Worm (Caenorhabditis elegans) whole organism, late embryonic: ENCODE results near the gene K09D9.3.

ENCODE experiments used
- C08G9.2 ChIP-seq: sonication (generic microtip); optimal IDR thresholded peaks from 2 replicates; lab custom pipeline; 2016; ENCODE audit warnings: mild to moderate bottlenecking, missing genetic modification characterization, moderate library complexity, missing compliant biosample characterization
- F13H6.1 ChIP-seq: sonication (generic microtip); optimal IDR thresholded peaks from 2 replicates; lab custom pipeline; 2016; ENCODE audit warnings: missing genetic modification characterization, missing compliant biosample characterization
- T23F11.4 ChIP-seq: fragments of 200-800 bp; sonication (Bioruptor generic); optimal IDR thresholded peaks from 2 replicates; lab custom pipeline; 2018; ENCODE audit warnings: mild to moderate bottlenecking, missing genetic modification characterization, missing compliant biosample characterization
- Y22D7AL.16 ChIP-seq: sonication (generic microtip); optimal IDR thresholded peaks from 2 replicates; lab custom pipeline; 2016; ENCODE audit warnings: missing genetic modification characterization, missing compliant biosample characterization
- ama-1 ChIP-seq: fragments of 150-350 bp; optimal IDR thresholded peaks from 2 replicates; lab custom pipeline; 2014
- ceh-14 ChIP-seq: sonication (generic microtip); optimal IDR thresholded peaks from 2 replicates; lab custom pipeline; 2016; ENCODE audit warnings: missing genotype, missing genetic modification characterization, missing compliant biosample characterization
- ceh-18 ChIP-seq: sonication (generic microtip); optimal IDR thresholded peaks from 2 replicates; lab custom pipeline; 2016; ENCODE audit warnings: missing genetic modification characterization, missing compliant biosample characterization
- ceh-19 ChIP-seq: fragments of 200-800 bp; sonication (Bioruptor generic); optimal IDR thresholded peaks from 2 replicates; lab custom pipeline; 2018; ENCODE audit warnings: mild to moderate bottlenecking, missing genetic modification characterization, missing compliant biosample characterization
- ceh-30 ChIP-seq: fragments of 150-350 bp; optimal IDR thresholded peaks from 2 replicates; lab custom pipeline; 2014; ENCODE audit warnings: missing biosample characterization, missing genetic modification characterization
- ceh-48 ChIP-seq: sonication (generic microtip); optimal IDR thresholded peaks from 2 replicates; lab custom pipeline; 2016; ENCODE audit warnings: missing genetic modification characterization, inconsistent platforms, missing compliant biosample characterization
- ceh-9 ChIP-seq: sonication (generic microtip); optimal IDR thresholded peaks from 2 replicates; lab custom pipeline; 2016; ENCODE audit warnings: mild to moderate bottlenecking, missing genetic modification characterization, inconsistent platforms, missing compliant biosample characterization
- dmd-4 ChIP-seq: sonication (generic microtip); optimal IDR thresholded peaks from 2 replicates; lab custom pipeline; 2016; ENCODE audit warnings: borderline replicate concordance, missing genetic modification characterization, missing compliant biosample characterization
- dve-1 ChIP-seq: sonication (generic microtip); optimal IDR thresholded peaks from 2 replicates; lab custom pipeline; 2017; ENCODE audit warnings: antibody characterized with exemption, mild to moderate bottlenecking, missing genetic modification characterization, missing compliant biosample characterization
- elt-2 ChIP-seq: sonication (generic microtip); optimal IDR thresholded peaks from 2 replicates; lab custom pipeline; 2016; ENCODE audit warnings: missing genetic modification reagents, missing genetic modification characterization, missing compliant biosample characterization
- eyg-1 ChIP-seq: sonication (generic microtip); optimal IDR thresholded peaks from 2 replicates; lab custom pipeline; 2016; ENCODE audit warnings: missing genotype, missing genetic modification characterization, missing compliant biosample characterization
- fax-1 ChIP-seq: sonication (generic microtip); optimal IDR thresholded peaks from 2 replicates; lab custom pipeline; 2016; ENCODE audit warnings: missing genotype, missing genetic modification characterization, missing compliant biosample characterization
- fkh-6 ChIP-seq: sonication (generic microtip); optimal IDR thresholded peaks from 2 replicates; lab custom pipeline; 2016; ENCODE audit warnings: missing genetic modification characterization, missing compliant biosample characterization
- hlh-30 ChIP-seq: sonication (generic microtip); optimal IDR thresholded peaks from 2 replicates; lab custom pipeline; 2017; ENCODE audit warnings: antibody characterized with exemption, missing genetic modification characterization, missing compliant biosample characterization; ENCODE audit not compliant: insufficient read depth
- hlh-6 ChIP-seq: sonication (generic microtip); optimal IDR thresholded peaks from 2 replicates; lab custom pipeline; 2016; ENCODE audit warnings: missing genotype, missing genetic modification characterization, missing compliant biosample characterization
- hlh-8 ChIP-seq: sonication (generic microtip); optimal IDR thresholded peaks from 2 replicates; lab custom pipeline; 2016; ENCODE audit warnings: missing genotype, missing genetic modification characterization, missing compliant biosample characterization
- lin-11 ChIP-seq: fragments of 200-800 bp; sonication (Bioruptor generic); optimal IDR thresholded peaks from 2 replicates; lab custom pipeline; 2018; ENCODE audit warnings: mild to moderate bottlenecking, missing genetic modification characterization, missing compliant biosample characterization
- madf-2 ChIP-seq: sonication (generic microtip); optimal IDR thresholded peaks from 2 replicates; lab custom pipeline; 2017; ENCODE audit warnings: missing genetic modification characterization, missing compliant biosample characterization
- mec-3 ChIP-seq: sonication (generic microtip); optimal IDR thresholded peaks from 2 replicates; lab custom pipeline; 2016; ENCODE audit warnings: borderline replicate concordance, missing genetic modification characterization, missing compliant biosample characterization
- nfya-1 ChIP-seq: sonication (generic microtip); optimal IDR thresholded peaks from 2 replicates; lab custom pipeline; 2017; ENCODE audit warnings: missing genetic modification characterization, mild to moderate bottlenecking, missing compliant biosample characterization, antibody characterized with exemption, moderate library complexity
- nhr-11 ChIP-seq: fragments of 150-350 bp; optimal IDR thresholded peaks from 2 replicates; lab custom pipeline; 2014; ENCODE audit warnings: missing biosample characterization, missing genetic modification characterization
- nhr-232 ChIP-seq: sonication (generic microtip); optimal IDR thresholded peaks from 2 replicates; lab custom pipeline; 2016; ENCODE audit warnings: missing genetic modification characterization, missing compliant biosample characterization
- npax-4 ChIP-seq: sonication (generic microtip); optimal IDR thresholded peaks from 2 replicates; lab custom pipeline; 2016; ENCODE audit warnings: missing genetic modification characterization, missing compliant biosample characterization
- odd-2 ChIP-seq: sonication (generic microtip); optimal IDR thresholded peaks from 2 replicates; lab custom pipeline; 2017; ENCODE audit warnings: antibody characterized with exemption, mild to moderate bottlenecking, missing genetic modification characterization, missing compliant biosample characterization
- pag-3 ChIP-seq: sonication (generic microtip); optimal IDR thresholded peaks from 2 replicates; lab custom pipeline; 2016; ENCODE audit warnings: missing compliant biosample characterization, missing genetic modification characterization, borderline replicate concordance
- pha-2 ChIP-seq: sonication (generic microtip); optimal IDR thresholded peaks from 2 replicates; lab custom pipeline; 2017; ENCODE audit warnings: mild to moderate bottlenecking, missing genetic modification characterization, missing compliant biosample characterization
- pha-4 ChIP-seq: fragments of 150-350 bp; optimal IDR thresholded peaks from 2 replicates; lab custom pipeline; 2018; ENCODE audit warnings: missing biosample characterization, missing genetic modification reagents, missing genetic modification characterization
- pqm-1 ChIP-seq: sonication (generic microtip); optimal IDR thresholded peaks from 2 replicates; lab custom pipeline; 2016; ENCODE audit warnings: missing genetic modification characterization, missing compliant biosample characterization
- ref-2 ChIP-seq: sonication (generic microtip); optimal IDR thresholded peaks from 2 replicates; lab custom pipeline; 2016; ENCODE audit warnings: missing genetic modification characterization, missing compliant biosample characterization
- rnt-1 ChIP-seq: sonication (generic microtip); optimal IDR thresholded peaks from 2 replicates; lab custom pipeline; 2016; ENCODE audit warnings: missing genetic modification characterization, missing compliant biosample characterization
- sdc-2 ChIP-seq: sonication (generic microtip); optimal IDR thresholded peaks from 2 replicates; lab custom pipeline; 2016; ENCODE audit warnings: missing genotype, missing genetic modification characterization, missing compliant biosample characterization
- ttx-3 ChIP-seq: sonication (generic microtip); optimal IDR thresholded peaks from 2 replicates; lab custom pipeline; 2016; ENCODE audit warnings: missing genetic modification reagents, missing genetic modification characterization, missing compliant biosample characterization
- unc-55 ChIP-seq: sonication (generic microtip); optimal IDR thresholded peaks from 2 replicates; lab custom pipeline; 2017; ENCODE audit warnings: missing biosample characterization, missing genetic modification reagents, missing genetic modification characterization
- zip-5 ChIP-seq: sonication (generic microtip); optimal IDR thresholded peaks from 2 replicates; lab custom pipeline; 2016; ENCODE audit warnings: missing genetic modification characterization, missing compliant biosample characterization

K09D9.3 gene

DNA sequence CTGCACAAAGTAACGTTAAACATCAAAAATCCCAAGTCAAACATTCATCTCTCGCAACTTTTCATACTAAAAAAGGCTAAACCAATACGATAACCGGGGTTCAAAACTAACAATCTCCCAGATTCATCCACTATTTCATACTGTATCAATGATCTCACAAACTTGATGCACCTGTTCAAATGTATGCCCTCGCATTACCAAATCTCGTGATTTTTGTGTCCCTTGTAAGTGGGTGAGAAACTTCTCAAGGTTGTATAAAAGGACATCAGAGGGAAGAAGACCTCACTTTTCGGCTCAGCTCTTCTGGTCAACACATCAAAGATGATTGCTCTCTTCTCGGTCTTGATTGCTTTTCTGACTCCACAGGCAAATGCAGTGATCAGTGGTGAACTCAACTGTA is 24.3 kb downstream of the K09D9.3 start, which contains the start of gene phat-3:
TSS of gene phat-3 (plus strand) at position 301 of the 400 bp plus-strand sequence.
- TF ChIP-seq fax-1 (no peak), ceh-30 (tag; lab: Kevin White, UChicago) (no peak), rnt-1 (tag; lab: Kevin White, UChicago) (no peak), odd-2 (tag; lab: Kevin White, UChicago) (no peak), ama-1 (lab: Kevin White, UChicago) (no peak), ceh-18 (tag; lab: Kevin White, UChicago) (no peak), nfya-1 (tag; lab: Kevin White, UChicago) (no peak), elt-2 (no peak), pag-3 (tag; lab: Kevin White, UChicago) (no peak)

DNA sequence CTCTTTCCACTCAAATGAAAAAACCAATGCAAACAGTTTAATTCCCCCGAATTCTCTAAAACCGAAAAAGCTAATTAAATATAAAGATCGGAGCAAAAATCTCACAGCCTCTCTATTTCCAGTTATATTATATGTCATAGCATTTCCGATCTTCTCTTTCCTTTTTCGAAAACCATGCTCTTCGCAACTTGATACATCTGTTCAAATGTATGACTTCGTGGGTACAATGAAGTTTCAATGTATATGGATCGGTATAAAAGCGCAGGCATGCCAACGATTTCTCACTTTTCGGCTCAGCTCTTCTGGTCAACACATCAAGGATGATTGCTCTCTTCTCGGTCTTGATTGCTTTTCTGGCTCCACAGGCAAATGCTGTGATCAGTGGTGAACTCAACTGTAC is 26.8 kb downstream of the K09D9.3 start, which contains the start of gene phat-7:
TSS of gene phat-7 (plus strand) at position 301 of the 400 bp plus-strand sequence.
- TF ChIP-seq pqm-1 (tag; lab: Kevin White, UChicago) (no peak), fkh-6 (no peak)

DNA sequence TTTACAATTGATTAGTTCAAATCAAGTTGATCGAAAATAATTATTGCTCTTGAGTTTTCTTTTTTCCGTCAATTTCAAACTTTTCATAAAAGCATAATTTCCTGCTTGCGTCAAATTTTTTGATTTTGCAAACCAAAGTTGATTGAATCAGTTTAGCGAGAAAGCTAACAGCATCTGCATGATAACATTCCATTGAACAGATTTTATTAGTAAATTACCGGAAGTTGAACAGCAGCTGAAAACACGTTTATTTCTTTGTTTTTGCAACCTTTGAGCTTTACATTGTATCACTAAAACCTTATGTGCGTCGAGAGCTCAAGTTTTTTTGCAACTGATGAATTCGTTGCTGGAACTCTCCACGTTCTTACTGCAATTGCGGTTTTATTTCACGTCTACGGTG is 28.3 kb downstream of the K09D9.3 start, which contains the start of gene srh-169:
TSS of gene srh-169 (plus strand) at position 301 of the 400 bp plus-strand sequence.
- TF ChIP-seq mec-3 (no peak), T23F11.4 (GFP tag; lab: Kevin White, UChicago) (no peak), ceh-14 (tag; lab: Kevin White, UChicago) (no peak), dve-1 (tag; lab: Kevin White, UChicago) (no peak), pha-2 (tag; lab: Kevin White, UChicago) (no peak), nhr-232 (tag; lab: Kevin White, UChicago) (no peak), pha-4 (tag; lab: Kevin White, UChicago) (no peak), eyg-1 (tag; lab: Kevin White, UChicago) (no peak), pqm-1 (tag; lab: Kevin White, UChicago) (no peak), ceh-19 (no peak), Y22D7AL.16 (tag; lab: Kevin White, UChicago) (no peak), C08G9.2 (tag; lab: Kevin White, UChicago) (no peak), ceh-30 (tag; lab: Kevin White, UChicago) (no peak), npax-4 (tag; lab: Kevin White, UChicago) (no peak), lin-11 (tag; lab: Kevin White, UChicago) (no peak), sdc-2 (tag; lab: Kevin White, UChicago) (no peak), odd-2 (tag; lab: Kevin White, UChicago) (no peak), unc-55 (GFP tag; lab: Kevin White, UChicago) (no peak), fkh-6 (no peak)

DNA sequence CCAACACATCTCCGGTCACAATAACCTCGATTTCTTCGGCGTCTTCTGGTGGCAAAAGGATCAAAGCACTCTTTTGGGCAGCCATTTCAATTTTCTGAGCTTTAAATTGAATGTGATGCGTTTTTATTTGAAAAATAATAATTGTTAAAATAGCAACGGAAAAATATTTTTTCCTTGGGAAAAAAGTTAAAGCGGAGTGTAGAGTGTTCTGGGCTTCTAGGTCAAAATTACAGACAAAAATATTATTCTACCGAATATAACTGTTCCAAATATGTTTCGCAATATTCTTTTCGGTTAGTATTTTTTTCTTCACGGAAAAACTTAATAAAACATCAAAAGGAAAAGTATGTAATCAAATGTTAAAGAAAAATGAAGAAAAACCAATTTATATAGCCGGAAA is 35.7 kb downstream of the K09D9.3 start, which contains the start of gene djr-1.2:
TSS of gene djr-1.2 (minus strand) at position 101 of the 400 bp plus-strand sequence.
- TF ChIP-seq nhr-11 (tag; lab: Kevin White, UChicago) (no peak), rnt-1 (tag; lab: Kevin White, UChicago) (no peak)

DNA sequence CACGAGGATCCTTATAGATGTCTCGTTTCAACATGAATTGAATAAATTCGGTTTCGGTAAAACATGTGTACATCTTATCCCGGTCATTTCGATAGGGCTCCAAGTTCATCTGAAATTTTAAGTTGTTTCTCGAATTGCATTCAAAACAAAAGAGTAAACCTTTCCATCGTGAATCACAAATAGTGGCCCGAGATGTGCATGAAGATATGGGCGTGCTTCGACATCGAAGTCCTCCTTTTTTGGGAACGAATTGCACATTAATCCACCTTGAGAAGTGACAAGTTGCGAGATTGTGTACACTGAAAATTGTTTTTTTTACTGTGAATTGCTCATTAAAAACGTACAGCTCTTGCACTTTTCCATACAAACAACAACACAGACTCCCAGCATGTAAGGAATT is 36.9 kb downstream of the K09D9.3 start:
- TF ChIP-seq lin-11 (tag; lab: Kevin White, UChicago) (no peak), ceh-48 (tag; lab: Kevin White, UChicago) (no peak), dmd-4 (tag; lab: Kevin White, UChicago) (no peak), hlh-8 (tag; lab: Kevin White, UChicago) (no peak), madf-2 (no peak), pqm-1 (tag; lab: Kevin White, UChicago) (no peak), nfya-1 (tag; lab: Kevin White, UChicago) (no peak), F13H6.1 (tag; lab: Kevin White, UChicago) (no peak), sdc-2 (tag; lab: Kevin White, UChicago) (no peak), fkh-6 (no peak), nhr-11 (tag; lab: Kevin White, UChicago) (no peak), hlh-30 (tag; lab: Kevin White, UChicago) (no peak), ceh-9 (tag; lab: Kevin White, UChicago) (no peak), zip-5 (tag; lab: Kevin White, UChicago) (no peak), fax-1 (no peak), ttx-3 (tag; lab: Kevin White, UChicago) (no peak), hlh-6 (tag; lab: Kevin White, UChicago) (no peak), npax-4 (tag; lab: Kevin White, UChicago) (no peak), ref-2 (tag; lab: Kevin White, UChicago) (no peak)
